Fruit fly (Drosophila melanogaster): ENCODE measurements around the gene CG3557.

CG3557 gene

DNA sequence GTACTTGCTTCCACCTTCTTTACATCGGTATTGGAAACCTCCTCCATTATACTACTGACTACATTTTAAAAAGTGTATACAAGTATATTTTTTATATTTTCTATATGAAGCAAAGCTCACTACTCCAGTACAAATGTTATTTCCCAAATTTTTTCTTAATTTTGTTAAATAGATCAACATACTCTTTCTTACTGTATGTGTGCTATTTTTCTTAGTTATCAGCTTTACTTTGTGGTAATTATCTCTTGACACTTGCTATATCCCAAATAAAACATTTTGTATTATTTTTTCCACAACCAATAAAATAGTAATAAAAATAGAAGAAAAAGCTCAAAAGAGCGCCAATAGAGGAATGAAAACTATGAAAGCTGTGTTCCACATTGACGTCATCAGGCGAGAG lies 5.0 kb upstream of the CG3557 start, which contains the start of gene CG43750:
Gene CG43750, minus strand, starts transcription at position 101 of the 400 bp plus-strand sequence.
- TF ChIP-seq Myc (optimal IDR thresholded peaks at IDR 0.05) = no peak

DNA sequence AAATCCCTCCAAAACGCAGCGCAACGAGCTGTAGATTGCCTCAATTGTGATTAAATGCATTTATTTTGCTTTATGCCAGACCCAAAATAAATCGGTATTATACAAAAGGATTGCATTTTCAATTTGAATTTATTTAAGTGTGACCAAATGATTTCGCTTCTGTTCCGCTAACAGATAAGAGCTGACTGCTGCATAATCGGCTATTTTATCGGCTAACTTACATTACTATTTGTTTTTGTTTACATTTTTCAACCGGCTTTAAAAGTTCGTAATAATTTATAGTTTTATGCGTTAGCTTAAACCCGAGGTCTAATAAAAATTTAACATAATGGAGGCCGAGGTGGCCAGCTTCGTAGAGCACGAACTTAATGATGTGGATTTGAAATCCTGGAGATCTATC lies 2.6 kb downstream of the CG3557 start, which contains the start of gene PIG-Wa:
Gene PIG-Wa, plus strand, starts transcription at position 232 of the 400 bp plus-strand sequence.
- TF ChIP-seq Sin3A (optimal IDR thresholded peaks at IDR 0.05) = no peak
- no peak for TF ChIP-seq h (optimal IDR thresholded peaks at IDR 0.05)
- no peak for TF ChIP-seq psq (optimal IDR thresholded peaks at IDR 0.05)
- TF ChIP-seq ttk (optimal IDR thresholded peaks at IDR 0.05) = no peak
- no peak for TF ChIP-seq Myc (optimal IDR thresholded peaks at IDR 0.05)
- no peak for TF ChIP-seq insv (optimal IDR thresholded peaks at IDR 0.05)

DNA sequence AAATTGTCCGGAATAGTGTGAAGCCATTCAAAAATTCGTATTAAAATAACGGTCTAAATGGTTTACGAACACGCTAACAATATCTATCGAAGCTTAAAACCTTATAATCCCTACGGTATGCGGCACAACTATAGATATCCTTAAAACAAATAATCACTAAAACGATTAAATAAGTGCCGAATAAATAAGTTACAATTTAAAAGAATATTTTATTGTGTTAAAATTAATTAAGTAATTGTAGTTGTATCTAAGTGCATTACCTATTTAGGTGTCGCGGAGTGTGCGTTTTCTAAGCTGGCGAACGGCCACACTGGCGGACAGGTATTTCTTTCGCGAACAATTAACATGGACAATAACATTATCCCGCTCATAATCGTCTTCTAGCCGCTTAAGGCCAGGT lies 4.8 kb downstream of the CG3557 start, which contains the start of gene Eogt:
Gene Eogt, plus strand, starts transcription at position 293 of the 400 bp plus-strand sequence.
- TF ChIP-seq insv (optimal IDR thresholded peaks at IDR 0.05) (no peak), h (optimal IDR thresholded peaks at IDR 0.05) (no peak), Myc (optimal IDR thresholded peaks at IDR 0.05) (no peak), Sin3A (optimal IDR thresholded peaks at IDR 0.05) (no peak), psq (optimal IDR thresholded peaks at IDR 0.05) (no peak), ttk (optimal IDR thresholded peaks at IDR 0.05) (no peak)

- no peak for TF ChIP-seq h (optimal IDR thresholded peaks at IDR 0.05)
- TF ChIP-seq psq (optimal IDR thresholded peaks at IDR 0.05) = no peak
- no peak for TF ChIP-seq ttk (optimal IDR thresholded peaks at IDR 0.05)
- TF ChIP-seq Sin3A (optimal IDR thresholded peaks at IDR 0.05) = no peak
- TF ChIP-seq insv (optimal IDR thresholded peaks at IDR 0.05) = no peak
- TF ChIP-seq Myc (optimal IDR thresholded peaks at IDR 0.05) = no peak
Observed at dm6 chr2L:2376418-2376702, 9.2 kb downstream of the CG3557 start.

dm6 chr2L:2375655-2376417 lies 9.8 kb downstream of the CG3557 start, which contains the start of gene Atxn7:
TSS of gene Atxn7 (plus strand) at chr2L:2375841.
- no peak for TF ChIP-seq h (optimal IDR thresholded peaks at IDR 0.05)
- TF ChIP-seq Sin3A (optimal IDR thresholded peaks at IDR 0.05) = no peak
- no peak for TF ChIP-seq ttk (optimal IDR thresholded peaks at IDR 0.05)
- TF ChIP-seq Myc (optimal IDR thresholded peaks at IDR 0.05) = no peak
- TF ChIP-seq insv (optimal IDR thresholded peaks at IDR 0.05) = no peak
- TF ChIP-seq psq (optimal IDR thresholded peaks at IDR 0.05) = no peak

- no peak for TF ChIP-seq h (optimal IDR thresholded peaks at IDR 0.05)
- no peak for TF ChIP-seq ttk (optimal IDR thresholded peaks at IDR 0.05)
- no peak for TF ChIP-seq psq (optimal IDR thresholded peaks at IDR 0.05)
- TF ChIP-seq Sin3A (optimal IDR thresholded peaks at IDR 0.05) = no peak
- TF ChIP-seq Myc (optimal IDR thresholded peaks at IDR 0.05) = no peak
- no peak for TF ChIP-seq insv (optimal IDR thresholded peaks at IDR 0.05)
Observed at dm6 chr2L:2373818-2374746, 11.5 kb downstream of the CG3557 start, which contains the start of the genes CG3609 and CG15390. TSS of gene CG3609 (minus strand) at chr2L:2374627. TSS of gene CG15390 (plus strand) at chr2L:2374713.

DNA sequence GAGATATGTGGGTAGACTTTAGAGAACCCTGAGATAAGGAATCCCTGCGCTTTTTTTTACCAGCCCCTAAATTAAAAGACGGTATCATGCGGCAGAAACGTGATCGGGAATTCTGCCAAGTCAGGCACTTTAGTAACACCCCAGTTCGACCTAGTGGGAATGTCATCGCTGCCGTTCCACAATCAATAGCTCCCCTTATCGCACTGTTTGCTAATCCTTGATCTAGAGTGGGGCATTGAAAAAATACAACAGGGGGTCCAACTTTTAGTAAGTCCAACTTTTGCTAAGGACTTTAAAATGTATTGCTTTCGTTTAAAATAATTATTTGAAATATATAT lies 13.5 kb downstream of the CG3557 start:
- TF ChIP-seq ttk (optimal IDR thresholded peaks at IDR 0.05) (no peak), insv (optimal IDR thresholded peaks at IDR 0.05) (no peak), Sin3A (optimal IDR thresholded peaks at IDR 0.05) (no peak), Myc (optimal IDR thresholded peaks at IDR 0.05) (no peak), psq (optimal IDR thresholded peaks at IDR 0.05) (no peak), h (optimal IDR thresholded peaks at IDR 0.05) (no peak)

DNA sequence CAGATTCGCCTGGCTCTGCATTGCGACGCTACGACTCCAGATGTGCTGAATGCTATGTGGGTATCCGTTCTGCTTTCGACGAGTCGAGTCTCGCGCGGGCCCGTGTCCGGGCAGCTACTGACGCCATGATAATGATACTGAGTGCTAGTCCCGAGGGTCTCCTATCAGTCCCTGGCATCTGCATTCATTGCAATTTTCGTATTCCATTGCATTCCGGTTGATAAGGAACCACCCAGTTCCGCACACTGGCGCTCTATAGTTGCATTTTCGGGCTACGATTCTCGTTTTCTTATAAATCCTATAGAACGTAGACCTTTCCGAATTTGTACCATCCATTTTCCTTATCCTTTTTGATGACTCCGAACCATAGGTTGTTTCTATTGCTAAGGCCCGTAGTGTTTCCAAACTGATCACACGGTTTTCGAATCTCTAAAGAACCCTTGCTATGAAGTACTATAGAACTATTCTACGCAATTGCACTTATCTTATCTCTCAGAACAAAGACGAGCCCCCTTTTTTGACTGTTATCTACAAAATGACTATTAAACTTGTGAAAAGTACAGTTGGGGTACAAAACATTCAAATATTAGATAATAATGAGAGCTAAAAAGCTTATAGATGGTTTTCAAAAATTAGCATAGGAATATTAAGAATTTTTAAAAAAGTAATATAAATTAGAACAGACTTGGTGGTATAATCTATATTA lies 14.0 kb downstream of the CG3557 start, which contains the start of gene CG3597:
Gene CG3597, minus strand, starts transcription at position 119 of the 706 bp plus-strand sequence.
- no peak for TF ChIP-seq insv (optimal IDR thresholded peaks at IDR 0.05)
- TF ChIP-seq psq (optimal IDR thresholded peaks at IDR 0.05) = no peak
- TF ChIP-seq Sin3A (optimal IDR thresholded peaks at IDR 0.05) = no peak
- TF ChIP-seq h (optimal IDR thresholded peaks at IDR 0.05) = no peak
- TF ChIP-seq Myc (optimal IDR thresholded peaks at IDR 0.05) = no peak
- TF ChIP-seq ttk (optimal IDR thresholded peaks at IDR 0.05) = no peak

DNA sequence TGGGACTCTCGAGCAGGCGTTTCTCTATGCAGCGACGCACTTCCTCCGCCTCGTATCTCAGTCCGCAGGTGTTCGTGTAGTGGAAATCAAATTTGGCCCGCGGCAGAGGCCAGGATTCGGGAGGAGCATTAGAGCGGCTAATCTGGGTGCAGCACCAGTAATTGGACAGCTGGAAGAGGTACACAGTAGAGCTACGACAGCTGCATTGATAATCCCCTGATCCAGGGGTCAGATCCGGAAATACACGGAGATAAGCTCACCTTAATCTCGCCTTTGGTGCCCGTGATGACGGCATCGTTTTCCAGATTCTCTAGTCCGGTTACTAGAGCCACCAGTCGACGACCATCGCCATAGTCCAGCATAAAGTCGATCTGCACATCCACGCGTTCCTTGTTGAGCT lies 15.2 kb downstream of the CG3557 start:
- TF ChIP-seq ttk (optimal IDR thresholded peaks at IDR 0.05) (no peak), Sin3A (optimal IDR thresholded peaks at IDR 0.05) (no peak), insv (optimal IDR thresholded peaks at IDR 0.05) (no peak), h (optimal IDR thresholded peaks at IDR 0.05) (no peak), Myc (optimal IDR thresholded peaks at IDR 0.05) (no peak), psq (optimal IDR thresholded peaks at IDR 0.05) (no peak)

DNA sequence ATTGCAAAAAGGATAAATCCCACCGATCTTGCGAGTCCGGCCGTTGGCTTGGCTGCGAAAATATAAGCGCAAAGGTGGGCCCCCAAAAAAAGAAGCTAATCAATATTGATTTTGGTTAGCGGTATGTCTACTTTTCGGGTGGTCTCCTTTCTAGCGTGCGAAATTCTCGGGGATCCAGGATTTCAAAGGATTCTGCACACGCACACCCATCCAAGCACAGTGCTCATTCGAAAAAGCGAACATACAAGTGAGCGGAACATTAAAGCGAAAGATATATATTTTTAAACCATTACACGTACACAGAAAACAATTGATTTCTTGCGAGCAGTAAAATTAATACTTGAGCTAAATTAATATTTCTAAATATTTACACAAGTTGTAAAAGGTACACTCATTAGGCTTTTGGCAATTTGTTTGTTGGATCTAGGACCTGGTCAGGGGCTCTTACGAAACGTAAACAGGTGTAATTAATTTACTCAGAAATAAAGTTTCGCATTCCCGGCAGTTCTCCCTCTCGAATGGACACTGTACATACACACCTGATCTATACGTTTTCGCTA lies 19.9 kb downstream of the CG3557 start:
- TF ChIP-seq Myc (optimal IDR thresholded peaks at IDR 0.05) (no peak), psq (optimal IDR thresholded peaks at IDR 0.05) (no peak), Sin3A (optimal IDR thresholded peaks at IDR 0.05) (no peak)

dm6 chr2L:2365077-2365651 lies 20.4 kb downstream of the CG3557 start, which contains the start of the genes Rab5 and Axud1:
TSS of gene Rab5 (minus strand) at chr2L:2365273.
TSS of gene Axud1 (plus strand) at chr2L:2365345.
- no peak for TF ChIP-seq h (optimal IDR thresholded peaks at IDR 0.05)
- no peak for TF ChIP-seq Sin3A (optimal IDR thresholded peaks at IDR 0.05)
- TF ChIP-seq psq (optimal IDR thresholded peaks at IDR 0.05) = no peak
- TF ChIP-seq Myc (optimal IDR thresholded peaks at IDR 0.05) = no peak
- no peak for TF ChIP-seq insv (optimal IDR thresholded peaks at IDR 0.05)
- no peak for TF ChIP-seq ttk (optimal IDR thresholded peaks at IDR 0.05)
